Worm (Caenorhabditis elegans) whole organism, young adult: ENCODE measurements around the gene aakg-1.

ENCODE experiments used
- B0019.2 ChIP-seq: fragments of 200-800 bp; sonication (Bioruptor generic); conservative IDR thresholded peaks from 2 replicates; pipeline ENCODE4 v1.3.6; 2022; ENCODE audit warnings: missing genetic modification reagents, missing genetic modification characterization, missing compliant biosample characterization
- B0261.1 ChIP-seq: sonication (generic microtip); optimal IDR thresholded peaks from 2 replicates; lab custom pipeline; 2016; ENCODE audit warnings: mild to moderate bottlenecking, missing genetic modification characterization, moderate library complexity, missing compliant biosample characterization
- C17E4.6 ChIP-seq: fragments of 200-800 bp; sonication (Bioruptor generic); IDR thresholded peaks from 2 replicates; pipeline ENCODE4 v1.3.6; 2022; ENCODE audit warnings: missing genetic modification reagents, missing genetic modification characterization, missing compliant biosample characterization
- F37B4.10 ChIP-seq: fragments of 200-800 bp; sonication (Bioruptor generic); IDR thresholded peaks from 2 replicates; pipeline ENCODE4 v1.3.6; 2022; ENCODE audit warnings: missing genetic modification characterization, missing compliant biosample characterization
- F39B2.1 ChIP-seq: fragments of 200-800 bp; sonication (Bioruptor generic); IDR thresholded peaks from 2 replicates; pipeline ENCODE4 v1.3.6; 2022; ENCODE audit warnings: missing genetic modification reagents, missing genetic modification characterization, missing compliant biosample characterization
- F49E8.2 ChIP-seq: sonication (generic microtip); optimal IDR thresholded peaks from 3 replicates; lab custom pipeline; 2017; ENCODE audit warnings: missing genetic modification characterization, mild to moderate bottlenecking, missing compliant biosample characterization, antibody characterized with exemption, moderate library complexity; ENCODE audit not compliant: insufficient read depth
- F52B5.7 ChIP-seq: sonication (generic microtip); optimal IDR thresholded peaks from 2 replicates; lab custom pipeline; 2016; ENCODE audit warnings: mild to moderate bottlenecking, missing genetic modification characterization, missing compliant biosample characterization
- F57C9.4 ChIP-seq: sonication (generic microtip); optimal IDR thresholded peaks from 2 replicates; lab custom pipeline; 2017; ENCODE audit warnings: mild to moderate bottlenecking, missing genetic modification characterization, missing compliant biosample characterization
- Y53F4B.3 ChIP-seq: fragments of 200-800 bp; sonication (Bioruptor generic); IDR thresholded peaks from 2 replicates; pipeline ENCODE4 v1.3.6; 2022; ENCODE audit warnings: missing genetic modification reagents, missing genetic modification characterization, missing compliant biosample characterization
- Y53G8AR.9 ChIP-seq: fragments of 200-800 bp; sonication (Bioruptor generic); conservative IDR thresholded peaks from 2 replicates; pipeline ENCODE4 v1.3.6; 2022; ENCODE audit warnings: missing genetic modification reagents, missing genetic modification characterization, missing compliant biosample characterization
- aptf-3 ChIP-seq: fragments of 200-800 bp; sonication (Bioruptor generic); IDR thresholded peaks from 2 replicates; pipeline ENCODE4 v1.3.6; 2022; ENCODE audit warnings: missing genetic modification characterization, missing compliant biosample characterization
- atf-7 ChIP-seq: sonication (generic microtip); optimal IDR thresholded peaks from 2 replicates; lab custom pipeline; 2017; ENCODE audit warnings: mild to moderate bottlenecking, missing genetic modification characterization, missing compliant biosample characterization
- attf-3 ChIP-seq: fragments of 200-800 bp; sonication (Bioruptor generic); conservative IDR thresholded peaks from 2 replicates; pipeline ENCODE4 v1.3.6; 2022; ENCODE audit warnings: missing genetic modification reagents, missing genetic modification characterization, missing compliant biosample characterization
- attf-5 ChIP-seq: fragments of 200-800 bp; sonication (Bioruptor generic); optimal IDR thresholded peaks from 2 replicates; lab custom pipeline; 2018; ENCODE audit warnings: mild to moderate bottlenecking, missing genetic modification characterization, missing compliant biosample characterization
- attf-6 ChIP-seq: fragments of 200-800 bp; sonication (Bioruptor generic); IDR thresholded peaks from 2 replicates; pipeline ENCODE4 v1.3.6; 2022; ENCODE audit warnings: missing genetic modification reagents, missing genetic modification characterization, missing compliant biosample characterization
- bed-2 ChIP-seq: fragments of 200-800 bp; sonication (Bioruptor generic); IDR thresholded peaks from 2 replicates; pipeline ENCODE4 v1.3.6; 2022; ENCODE audit warnings: missing genetic modification reagents, missing genetic modification characterization, missing compliant biosample characterization
- cebp-1 ChIP-seq, 2 experiments: fragments of 200-800 bp in 1 of 2; sonication (Bioruptor generic) in 1 of 2; sonication (generic microtip) in 1 of 2; IDR thresholded peaks in 1 of 2; optimal IDR thresholded peaks in 1 of 2; 2 replicates each; pipeline versions ENCODE4 v1.3.6 to Lab custom; 2017 to 2022; ENCODE audit warnings: missing compliant biosample characterization in 2 of 2, missing genetic modification characterization in 2 of 2, mild to moderate bottlenecking in 1 of 2, missing genetic modification reagents in 1 of 2, moderate library complexity in 1 of 2
- ceh-79 ChIP-seq: sonication (generic microtip); optimal IDR thresholded peaks from 2 replicates; lab custom pipeline; 2017; ENCODE audit warnings: mild to moderate bottlenecking, missing genetic modification characterization, missing compliant biosample characterization
- ceh-91 ChIP-seq: fragments of 200-800 bp; sonication (Bioruptor generic); IDR thresholded peaks from 2 replicates; pipeline ENCODE4 v1.3.6; 2022; ENCODE audit warnings: missing genetic modification reagents, missing genetic modification characterization, missing compliant biosample characterization
- dox-1 ChIP-seq: fragments of 200-800 bp; sonication (Bioruptor generic); IDR thresholded peaks from 2 replicates; pipeline ENCODE4 v1.3.6; 2022; ENCODE audit warnings: missing genetic modification reagents, missing genetic modification characterization, missing compliant biosample characterization
- egl-44 ChIP-seq: fragments of 200-800 bp; sonication (Bioruptor generic); IDR thresholded peaks from 2 replicates; pipeline ENCODE4 v1.3.6; 2022; ENCODE audit warnings: missing genetic modification reagents, missing genetic modification characterization, missing compliant biosample characterization
- ets-4 ChIP-seq: fragments of 200-800 bp; sonication (Bioruptor generic); optimal IDR thresholded peaks from 2 replicates; lab custom pipeline; 2018; ENCODE audit warnings: mild to moderate bottlenecking, missing genetic modification characterization, missing compliant biosample characterization
- hmg-1.2 ChIP-seq: fragments of 200-800 bp; sonication (Bioruptor generic); IDR thresholded peaks from 2 replicates; pipeline ENCODE4 v1.3.6; 2022; ENCODE audit warnings: missing genetic modification reagents, missing genetic modification characterization, missing compliant biosample characterization
- hsf-1 ChIP-seq: fragments of 200-800 bp; sonication (Bioruptor generic); IDR thresholded peaks from 2 replicates; pipeline ENCODE4 v1.3.6; 2022; ENCODE audit warnings: missing genetic modification reagents, missing genetic modification characterization, missing compliant biosample characterization
- let-607 ChIP-seq, 2 experiments: fragments of 200-800 bp in 1 of 2; sonication (Bioruptor generic) in 1 of 2; sonication (generic microtip) in 1 of 2; optimal IDR thresholded peaks; 2 replicates each; lab custom pipeline; 2016 to 2018; ENCODE audit warnings: mild to moderate bottlenecking in 2 of 2, missing compliant biosample characterization in 2 of 2, missing genetic modification characterization in 2 of 2, moderate library complexity in 2 of 2, missing genotype in 1 of 2
- lin-26 ChIP-seq: fragments of 200-800 bp; sonication (Bioruptor generic); IDR thresholded peaks from 2 replicates; pipeline ENCODE4 v1.3.6; 2022; ENCODE audit warnings: missing genetic modification reagents, missing genetic modification characterization, missing compliant biosample characterization
- lin-40 ChIP-seq: sonication (generic microtip); optimal IDR thresholded peaks from 2 replicates; lab custom pipeline; 2016; ENCODE audit warnings: missing genetic modification characterization, mild to moderate bottlenecking, missing compliant biosample characterization, missing genotype, missing genetic modification reagents
- lsl-1 ChIP-seq: fragments of 200-800 bp; sonication (Bioruptor generic); optimal IDR thresholded peaks from 2 replicates; lab custom pipeline; 2018; ENCODE audit warnings: mild to moderate bottlenecking, missing genetic modification characterization, moderate library complexity, missing compliant biosample characterization
- madf-6 ChIP-seq: fragments of 200-800 bp; sonication (Bioruptor generic); IDR thresholded peaks from 2 replicates; pipeline ENCODE4 v1.3.6; 2022; ENCODE audit warnings: missing genetic modification reagents, missing genetic modification characterization, missing compliant biosample characterization
- mcd-1 ChIP-seq: fragments of 200-800 bp; sonication (Bioruptor generic); IDR thresholded peaks from 2 replicates; pipeline ENCODE4 v1.3.6; 2022; ENCODE audit warnings: missing genetic modification reagents, missing genetic modification characterization, missing compliant biosample characterization
- mel-28 ChIP-seq: sonication (generic microtip); optimal IDR thresholded peaks from 2 replicates; lab custom pipeline; 2016; ENCODE audit warnings: borderline replicate concordance, mild to moderate bottlenecking, missing genetic modification characterization, missing compliant biosample characterization
- nhr-120 ChIP-seq: fragments of 200-800 bp; sonication (Bioruptor generic); IDR thresholded peaks from 2 replicates; pipeline ENCODE4 v1.3.6; 2022; ENCODE audit warnings: missing genetic modification characterization, missing compliant biosample characterization
- nhr-27 ChIP-seq: fragments of 200-800 bp; sonication (Bioruptor generic); optimal IDR thresholded peaks from 2 replicates; lab custom pipeline; 2018; ENCODE audit warnings: mild to moderate bottlenecking, missing genetic modification characterization, moderate library complexity, missing compliant biosample characterization
- nhr-90 ChIP-seq: sonication (generic microtip); optimal IDR thresholded peaks from 2 replicates; lab custom pipeline; 2016; ENCODE audit warnings: missing genotype, mild to moderate bottlenecking, missing genetic modification characterization, missing compliant biosample characterization
- rcor-1 ChIP-seq: fragments of 200-800 bp; sonication (Bioruptor generic); IDR thresholded peaks from 2 replicates; pipeline ENCODE4 v1.3.6; 2022; ENCODE audit warnings: missing genetic modification reagents, missing genetic modification characterization, missing compliant biosample characterization
- snpc-1.3 ChIP-seq: sonication (generic microtip); optimal IDR thresholded peaks from 2 replicates; lab custom pipeline; 2017; ENCODE audit warnings: missing genetic modification characterization, mild to moderate bottlenecking, missing compliant biosample characterization, antibody characterized with exemption, moderate library complexity, missing genotype, missing genetic modification reagents; ENCODE audit not compliant: insufficient read depth
- somi-1 ChIP-seq: fragments of 200-800 bp; sonication (Bioruptor generic); optimal IDR thresholded peaks from 2 replicates; lab custom pipeline; 2018; ENCODE audit warnings: mild to moderate bottlenecking, missing genetic modification characterization, missing compliant biosample characterization
- tbp1 ChIP-seq: fragments of 200-800 bp; sonication (Bioruptor generic); optimal IDR thresholded peaks from 2 replicates; lab custom pipeline; 2018; ENCODE audit warnings: mild to moderate bottlenecking, missing genetic modification characterization, missing compliant biosample characterization
- zfh-2 ChIP-seq: fragments of 200-800 bp; sonication (Bioruptor generic); conservative IDR thresholded peaks from 2 replicates; pipeline ENCODE4 v1.3.6; 2022; ENCODE audit warnings: missing genetic modification reagents, missing genetic modification characterization, missing compliant biosample characterization
- ztf-18 ChIP-seq: sonication (generic microtip); optimal IDR thresholded peaks from 2 replicates; lab custom pipeline; 2016; ENCODE audit warnings: missing genotype, mild to moderate bottlenecking, missing genetic modification characterization, missing compliant biosample characterization
- ztf-22 ChIP-seq: fragments of 200-800 bp; sonication (Bioruptor generic); optimal IDR thresholded peaks from 2 replicates; lab custom pipeline; 2018; ENCODE audit warnings: mild to moderate bottlenecking, missing genetic modification characterization, moderate library complexity, missing compliant biosample characterization
- ztf-25 ChIP-seq: fragments of 200-800 bp; sonication (Bioruptor generic); IDR thresholded peaks from 2 replicates; pipeline ENCODE4 v1.3.6; 2022; ENCODE audit warnings: missing genetic modification reagents, missing genetic modification characterization, missing compliant biosample characterization
- ztf-28 ChIP-seq: fragments of 200-800 bp; sonication (Bioruptor generic); IDR thresholded peaks from 2 replicates; pipeline ENCODE4 v1.3.6; 2022; ENCODE audit warnings: missing genetic modification reagents, missing genetic modification characterization, missing compliant biosample characterization

The aakg-1 gene

ce11 chrIII:12616990-12617393, 41.8 kb upstream of the aakg-1 start (continued):
- TF ChIP-seq let-607 (tag; optimal IDR thresholded peaks at IDR 0.05; lab: Kevin White, UChicago) = no peak
- no peak for TF ChIP-seq B0019.2 (GFP tag; lab: Robert Waterston, UW)
- no peak for TF ChIP-seq ztf-25 (GFP tag; lab: Robert Waterston, UW)
- no peak for TF ChIP-seq attf-6
- no peak for TF ChIP-seq F39B2.1 (GFP tag; lab: Robert Waterston, UW)
- no peak for TF ChIP-seq nhr-120 (GFP tag; lab: Robert Waterston, UW)
- no peak for TF ChIP-seq F37B4.10 (GFP tag; lab: Robert Waterston, UW)
- TF ChIP-seq F52B5.7 = no peak
- peak; percentile 49 for TF ChIP-seq lin-40
- no peak for TF ChIP-seq ztf-28
- TF ChIP-seq C17E4.6 (GFP tag; lab: Robert Waterston, UW) = no peak
- no peak for TF ChIP-seq hmg-1.2
- TF ChIP-seq egl-44 (GFP tag; lab: Robert Waterston, UW) = no peak
- TF ChIP-seq B0261.1 = no peak

ce11 chrIII:12615859-12616439, 40.7 kb upstream of the aakg-1 start:
- no peak for TF ChIP-seq hsf-1
- no peak for TF ChIP-seq bed-2 (GFP tag; lab: Robert Waterston, UW)
- TF ChIP-seq Y53G8AR.9 (GFP tag; lab: Robert Waterston, UW) = no peak
- TF ChIP-seq lin-26 = peak; percentile 55; the same call in 1 of the 2 replicates
- peak; percentile 3; the same call in 1 of the 2 replicates for TF ChIP-seq mcd-1 (GFP tag; lab: Robert Waterston, UW)
- TF ChIP-seq zfh-2 (GFP tag; lab: Robert Waterston, UW) = peak; percentile 59
- TF ChIP-seq ztf-22 = no peak

- TF ChIP-seq ceh-79 (no peak), rcor-1 (GFP tag; lab: Robert Waterston, UW) (no peak), nhr-90 (tag; lab: Kevin White, UChicago) (peak; percentile 44), lsl-1 (GFP tag; lab: Kevin White, UChicago) (no peak), nhr-27 (tag; lab: Kevin White, UChicago) (no peak), ceh-91 (GFP tag; lab: Robert Waterston, UW) (no peak), madf-6 (no peak), cebp-1 (GFP tag; IDR thresholded peaks at IDR 0.05; lab: Robert Waterston, UW) (peak; percentile 95), cebp-1 (tag; optimal IDR thresholded peaks at IDR 0.05; lab: Kevin White, UChicago) (peak; percentile 97), attf-5 (GFP tag; lab: Kevin White, UChicago) (peak; percentile 64), snpc-1.3 (tag; lab: Kevin White, UChicago) (no peak), ets-4 (GFP tag; lab: Kevin White, UChicago) (peak; percentile 82), F49E8.2 (tag; lab: Kevin White, UChicago) (no peak), somi-1 (peak; percentile 41), F57C9.4 (tag; lab: Kevin White, UChicago) (no peak), Y53F4B.3 (GFP tag; lab: Robert Waterston, UW) (no peak), tbp1 (peak; percentile 48), mcd-1 (GFP tag; lab: Robert Waterston, UW) (peak; percentile 51), attf-3 (GFP tag; lab: Robert Waterston, UW) (no peak), hmg-1.2 (peak; percentile 46), lin-26 (no peak), aptf-3 (GFP tag; lab: Robert Waterston, UW) (no peak), mel-28 (tag; lab: Kevin White, UChicago) (no peak), hsf-1 (peak; percentile 94), atf-7 (tag; lab: Kevin White, UChicago) (peak; percentile 80), dox-1 (GFP tag; lab: Robert Waterston, UW) (peak; percentile 64), ztf-18 (peak; percentile 7)
Observed at ce11 chrIII:12614669-12615451, 39.7 kb upstream of the aakg-1 start.
